Worm (Caenorhabditis elegans) whole organism, L1 larva: Measurements from ENCODE around the gene Y73B6BL.47.

Experiments
- ama-1 ChIP-seq: fragments of 150-350 bp; optimal IDR thresholded peaks from 2 replicates; lab custom pipeline; 2014
- blmp-1 ChIP-seq: fragments of 150-350 bp; optimal IDR thresholded peaks from 2 replicates; lab custom pipeline; 2014; ENCODE audit warnings: missing biosample characterization, missing genetic modification characterization
- ceh-63 ChIP-seq: fragments of 200-800 bp; sonication (Bioruptor generic); optimal IDR thresholded peaks from 2 replicates; lab custom pipeline; 2018; ENCODE audit warnings: mild to moderate bottlenecking, missing genetic modification characterization, missing compliant biosample characterization
- ceh-82 ChIP-seq, 3 experiments: fragments of 150-350 bp in 1 of 3; sonication (generic microtip) in 2 of 3; optimal IDR thresholded peaks; 2 replicates each; lab custom pipeline; 2014 to 2017; ENCODE audit warnings: missing biosample characterization in 3 of 3, missing genetic modification characterization in 3 of 3
- ceh-88 ChIP-seq: fragments of 200-800 bp; sonication (Bioruptor generic); IDR thresholded peaks from 2 replicates; pipeline ENCODE4 v1.3.6; 2022; ENCODE audit warnings: missing genetic modification characterization, missing compliant biosample characterization
- ceh-90 ChIP-seq: sonication (generic microtip); optimal IDR thresholded peaks from 2 replicates; lab custom pipeline; 2016; ENCODE audit warnings: missing genetic modification characterization, missing compliant biosample characterization
- dsc-1 ChIP-seq: sonication (generic microtip); optimal IDR thresholded peaks from 2 replicates; lab custom pipeline; 2016; ENCODE audit warnings: mild to moderate bottlenecking, missing genetic modification characterization, missing compliant biosample characterization
- egl-13 ChIP-seq: sonication (generic microtip); optimal IDR thresholded peaks from 2 replicates; lab custom pipeline; 2016; ENCODE audit warnings: missing genotype, missing genetic modification reagents, missing genetic modification characterization, missing compliant biosample characterization
- fkh-10 ChIP-seq: sonication (generic microtip); optimal IDR thresholded peaks from 2 replicates; lab custom pipeline; 2017; ENCODE audit warnings: missing biosample characterization, missing genetic modification reagents, missing genetic modification characterization
- fkh-4 ChIP-seq: sonication (generic microtip); optimal IDR thresholded peaks from 2 replicates; lab custom pipeline; 2016; ENCODE audit warnings: missing compliant biosample characterization, missing genetic modification characterization, borderline replicate concordance
- fkh-8 ChIP-seq: sonication (generic microtip); optimal IDR thresholded peaks from 2 replicates; lab custom pipeline; 2016; ENCODE audit warnings: mild to moderate bottlenecking, missing genetic modification characterization, missing compliant biosample characterization
- isw-1 ChIP-seq: fragments of 200-800 bp; sonication (Bioruptor generic); IDR thresholded peaks from 2 replicates; pipeline ENCODE4 v1.3.6; 2022; ENCODE audit warnings: missing genetic modification characterization, missing compliant biosample characterization
- jun-1 ChIP-seq: fragments of 150-350 bp; optimal IDR thresholded peaks from 2 replicates; lab custom pipeline; 2014; ENCODE audit warnings: missing biosample characterization, missing genetic modification reagents, missing genetic modification characterization
- lin-14 ChIP-seq: fragments of 200-800 bp; sonication (Bioruptor generic); optimal IDR thresholded peaks from 2 replicates; lab custom pipeline; 2018; ENCODE audit warnings: mild to moderate bottlenecking, missing genetic modification characterization, moderate library complexity, missing compliant biosample characterization
- lin-35 ChIP-seq, 2 experiments: fragments of 150-350 bp; optimal IDR thresholded peaks; 2 replicates each; lab custom pipeline; 2014; ENCODE audit warnings: missing biosample characterization in 2 of 2, missing genetic modification characterization in 2 of 2, missing genetic modification reagents in 2 of 2
- lir-3 ChIP-seq: sonication (generic microtip); optimal IDR thresholded peaks from 2 replicates; lab custom pipeline; 2016; ENCODE audit warnings: mild to moderate bottlenecking, missing genetic modification characterization, moderate library complexity, missing compliant biosample characterization; ENCODE audit not compliant: poor library complexity
- lsy-2 ChIP-seq, 2 experiments: fragments of 150-350 bp; optimal IDR thresholded peaks; 2 replicates each; lab custom pipeline; 2014; ENCODE audit warnings: missing biosample characterization in 2 of 2, missing genetic modification characterization in 2 of 2
- nhr-11 ChIP-seq: fragments of 150-350 bp; optimal IDR thresholded peaks from 2 replicates; lab custom pipeline; 2014; ENCODE audit warnings: missing biosample characterization, missing genetic modification characterization
- nhr-12 ChIP-seq: sonication (generic microtip); optimal IDR thresholded peaks from 2 replicates; lab custom pipeline; 2017; ENCODE audit warnings: missing biosample characterization, missing genetic modification characterization
- nhr-19 ChIP-seq: fragments of 200-800 bp; sonication (Bioruptor generic); conservative IDR thresholded peaks from 2 replicates; pipeline ENCODE4 v1.3.6; 2022; ENCODE audit warnings: missing genetic modification characterization, missing compliant biosample characterization
- nhr-20 ChIP-seq: sonication (generic microtip); optimal IDR thresholded peaks from 2 replicates; lab custom pipeline; 2016; ENCODE audit warnings: mild to moderate bottlenecking, missing genetic modification characterization, missing compliant biosample characterization
- nhr-237 ChIP-seq: fragments of 150-350 bp; optimal IDR thresholded peaks from 2 replicates; lab custom pipeline; 2014; ENCODE audit warnings: missing biosample characterization, missing genetic modification characterization
- nhr-28 ChIP-seq: fragments of 150-350 bp; optimal IDR thresholded peaks from 2 replicates; lab custom pipeline; 2014; ENCODE audit warnings: missing biosample characterization, missing genetic modification characterization
- nhr-71 ChIP-seq: sonication (generic microtip); optimal IDR thresholded peaks from 2 replicates; lab custom pipeline; 2016; ENCODE audit warnings: mild to moderate bottlenecking, missing genetic modification characterization, moderate library complexity, missing compliant biosample characterization
- nhr-85 ChIP-seq: sonication (generic microtip); peaks from one replicate; lab custom pipeline; 2016; ENCODE audit warnings: missing genetic modification characterization, inconsistent platforms, missing compliant biosample characterization
- pax-3 ChIP-seq: fragments of 200-800 bp; sonication (Bioruptor generic); optimal IDR thresholded peaks from 2 replicates; lab custom pipeline; 2018; ENCODE audit warnings: mild to moderate bottlenecking, missing genetic modification characterization, moderate library complexity, missing compliant biosample characterization
- pqm-1 ChIP-seq: sonication (generic microtip); optimal IDR thresholded peaks from 3 replicates; lab custom pipeline; 2017; ENCODE audit warnings: missing biosample characterization, missing genetic modification characterization
- rnt-1 ChIP-seq: sonication (generic microtip); optimal IDR thresholded peaks from 2 replicates; lab custom pipeline; 2016; ENCODE audit warnings: mild to moderate bottlenecking, missing genetic modification characterization, moderate library complexity, missing compliant biosample characterization
- snpc-4 ChIP-seq: fragments of 150-350 bp; optimal IDR thresholded peaks from 2 replicates; lab custom pipeline; 2014; ENCODE audit warnings: missing biosample characterization, missing genetic modification characterization
- snu-23 ChIP-seq: sonication (generic microtip); optimal IDR thresholded peaks from 2 replicates; lab custom pipeline; 2016; ENCODE audit warnings: missing genetic modification characterization, missing compliant biosample characterization
- sox-4 ChIP-seq: sonication (generic microtip); optimal IDR thresholded peaks from 2 replicates; lab custom pipeline; 2016; ENCODE audit warnings: missing genetic modification characterization, missing compliant biosample characterization
- swsn-7 ChIP-seq: sonication (generic microtip); optimal IDR thresholded peaks from 2 replicates; lab custom pipeline; 2016; ENCODE audit warnings: missing genetic modification characterization, missing compliant biosample characterization
- unc-86 ChIP-seq: sonication (generic microtip); optimal IDR thresholded peaks from 2 replicates; lab custom pipeline; 2016; ENCODE audit warnings: missing genetic modification characterization, missing compliant biosample characterization
- xbp-1 ChIP-seq: sonication (generic microtip); optimal IDR thresholded peaks from 2 replicates; lab custom pipeline; 2016; ENCODE audit warnings: missing genetic modification characterization, missing compliant biosample characterization

Gene Y73B6BL.47

DNA sequence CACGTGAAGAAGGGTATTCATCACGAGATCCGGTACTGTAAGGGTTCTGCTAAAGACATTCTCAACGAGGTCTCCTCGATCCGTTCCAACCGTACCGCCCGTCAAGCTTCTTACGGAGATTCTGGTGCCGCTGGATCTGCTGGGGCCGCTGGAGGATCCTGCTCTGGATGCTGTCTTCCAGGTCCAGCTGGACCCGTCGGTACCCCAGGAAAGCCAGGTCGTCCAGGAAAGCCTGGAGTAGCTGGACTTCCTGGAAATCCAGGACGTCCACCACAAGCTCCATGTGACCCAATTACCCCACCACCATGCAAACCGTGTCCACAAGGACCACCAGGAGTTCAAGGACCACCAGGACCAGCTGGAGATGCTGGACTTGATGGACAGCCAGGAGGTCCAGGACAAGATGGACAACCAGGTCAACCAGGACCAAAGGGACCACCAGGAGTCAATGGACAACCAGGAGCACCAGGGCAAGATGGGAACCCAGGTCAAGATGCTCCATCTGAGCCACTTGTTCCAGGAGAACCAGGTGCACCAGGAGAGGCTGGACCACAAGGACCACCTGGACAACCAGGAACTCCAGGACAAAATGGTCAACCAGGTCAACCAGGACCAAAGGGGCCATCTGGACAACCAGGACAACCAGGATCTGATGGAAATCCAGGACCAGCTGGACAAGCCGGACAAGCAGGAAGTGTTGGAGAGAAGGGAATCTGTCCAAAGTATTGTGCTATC is 15.7 kb downstream of the Y73B6BL.47 start:
- TF ChIP-seq lin-35 (GFP tag; optimal IDR thresholded peaks at IDR 0.05; lab: Kevin White, UChicago), result no peak
- TF ChIP-seq xbp-1 (tag; lab: Kevin White, UChicago), result no peak
- TF ChIP-seq pqm-1 (tag; lab: Kevin White, UChicago), result no peak
- TF ChIP-seq fkh-4 (tag; lab: Kevin White, UChicago), result no peak
- TF ChIP-seq ceh-63, result no peak
- TF ChIP-seq isw-1 (GFP tag; lab: Robert Waterston, UW), result no peak

DNA sequence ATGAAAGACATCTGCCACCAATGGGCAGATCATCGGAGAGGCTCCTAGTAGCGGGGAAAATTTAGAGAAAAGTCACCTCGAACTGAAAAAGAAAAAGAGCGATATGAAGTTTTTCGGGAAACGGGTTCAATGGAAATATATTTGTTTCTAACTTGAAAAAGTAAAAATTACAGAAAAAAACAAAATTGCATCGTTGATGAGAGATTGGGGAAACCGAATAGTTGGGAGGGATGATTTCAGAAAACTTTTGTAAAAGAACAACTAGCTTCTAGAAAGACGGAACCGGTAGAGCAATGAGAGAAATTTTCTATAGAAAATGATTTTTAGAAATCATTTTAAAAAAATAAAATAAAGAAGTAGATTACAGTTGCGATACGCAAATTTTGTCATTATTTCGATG is 16.6 kb downstream of the Y73B6BL.47 start:
- no peak for TF ChIP-seq ceh-63
- no peak for TF ChIP-seq pqm-1 (tag; lab: Kevin White, UChicago)
- TF ChIP-seq ceh-82 (tag; optimal IDR thresholded peaks at IDR 0.05; lab: Kevin White, UChicago), result no peak
- TF ChIP-seq lin-14 (GFP tag; lab: Kevin White, UChicago), result no peak
- TF ChIP-seq nhr-20 (tag; lab: Kevin White, UChicago), result no peak
- no peak for TF ChIP-seq egl-13 (tag; lab: Kevin White, UChicago)
- TF ChIP-seq nhr-85 (tag; lab: Kevin White, UChicago), result no peak
- no peak for TF ChIP-seq sox-4
- no peak for TF ChIP-seq snu-23 (GFP tag; lab: Kevin White, UChicago)
- no peak for TF ChIP-seq blmp-1 (tag; lab: Kevin White, UChicago)
- no peak for TF ChIP-seq fkh-4 (tag; lab: Kevin White, UChicago)
- TF ChIP-seq ama-1 (lab: Kevin White, UChicago), result no peak
- no peak for TF ChIP-seq lir-3
- no peak for TF ChIP-seq nhr-237
- no peak for TF ChIP-seq unc-86 (tag; lab: Kevin White, UChicago)
- no peak for TF ChIP-seq swsn-7 (tag; lab: Kevin White, UChicago)

ce11 chrIV:6383970-6384369 is 22.2 kb downstream of the Y73B6BL.47 start, which contains the start of gene shl-1:
shl-1 (minus strand) TSS chrIV:6384070.
- TF ChIP-seq jun-1, result no peak
- TF ChIP-seq snpc-4 (tag; lab: Kevin White, UChicago), result no peak
- no peak for TF ChIP-seq nhr-19

- TF ChIP-seq ceh-88 (GFP tag; lab: Robert Waterston, UW) (no peak), fkh-10 (GFP tag; lab: Kevin White, UChicago) (peak; percentile 81), lin-14 (GFP tag; lab: Kevin White, UChicago) (peak; percentile 54)
- TF ChIP-seq, all 84 proteins: peak for 2
Observed at ce11 chrIV:6385010-6385409, 23.2 kb downstream of the Y73B6BL.47 start.

ce11 chrIV:6388550-6388949 is 26.8 kb downstream of the Y73B6BL.47 start:
- TF ChIP-seq pax-3 (tag; lab: Kevin White, UChicago) (peak; percentile 47), rnt-1 (tag; lab: Kevin White, UChicago) (no peak), dsc-1 (tag; lab: Kevin White, UChicago) (peak; percentile 80), fkh-8 (peak; percentile 68), nhr-12 (tag; lab: Kevin White, UChicago) (no peak), lsy-2 (tag; optimal IDR thresholded peaks at IDR 0.05; lab: Kevin White, UChicago) (no peak), snpc-4 (tag; lab: Kevin White, UChicago) (no peak), nhr-11 (tag; lab: Kevin White, UChicago) (no peak), nhr-71 (tag; lab: Kevin White, UChicago) (no peak), nhr-28 (tag; lab: Kevin White, UChicago) (no peak), ceh-90 (tag; lab: Kevin White, UChicago) (no peak)
